Worm (Caenorhabditis elegans) whole organism, late embryonic: ENCODE measurements around the gene apc-2.

Source experiments
- C08G9.2 ChIP-seq: sonication (generic microtip); optimal IDR thresholded peaks from 2 replicates; lab custom pipeline; 2016; ENCODE audit warnings: mild to moderate bottlenecking, missing genetic modification characterization, moderate library complexity, missing compliant biosample characterization
- F13H6.1 ChIP-seq: sonication (generic microtip); optimal IDR thresholded peaks from 2 replicates; lab custom pipeline; 2016; ENCODE audit warnings: missing genetic modification characterization, missing compliant biosample characterization
- K02D7.2 ChIP-seq: sonication (generic microtip); optimal IDR thresholded peaks from 2 replicates; lab custom pipeline; 2017; ENCODE audit warnings: mild to moderate bottlenecking, missing genetic modification characterization, missing compliant biosample characterization
- Y22D7AL.16 ChIP-seq: sonication (generic microtip); optimal IDR thresholded peaks from 2 replicates; lab custom pipeline; 2016; ENCODE audit warnings: missing genetic modification characterization, missing compliant biosample characterization
- ahr-1 ChIP-seq: sonication (generic microtip); optimal IDR thresholded peaks from 2 replicates; lab custom pipeline; 2016; ENCODE audit warnings: missing genetic modification characterization, missing compliant biosample characterization
- ama-1 ChIP-seq: fragments of 150-350 bp; optimal IDR thresholded peaks from 2 replicates; lab custom pipeline; 2014
- ceh-18 ChIP-seq: sonication (generic microtip); optimal IDR thresholded peaks from 2 replicates; lab custom pipeline; 2016; ENCODE audit warnings: missing genetic modification characterization, missing compliant biosample characterization
- ceh-2 ChIP-seq: sonication (generic microtip); optimal IDR thresholded peaks from 2 replicates; lab custom pipeline; 2016; ENCODE audit warnings: missing genotype, missing genetic modification characterization, missing compliant biosample characterization
- ceh-22 ChIP-seq: sonication (generic microtip); optimal IDR thresholded peaks from 2 replicates; lab custom pipeline; 2017; ENCODE audit warnings: missing biosample characterization, missing genetic modification characterization
- ceh-24 ChIP-seq: sonication (generic microtip); optimal IDR thresholded peaks from 2 replicates; lab custom pipeline; 2016; ENCODE audit warnings: mild to moderate bottlenecking, missing genetic modification characterization, missing compliant biosample characterization
- ceh-30 ChIP-seq: fragments of 150-350 bp; optimal IDR thresholded peaks from 2 replicates; lab custom pipeline; 2014; ENCODE audit warnings: missing biosample characterization, missing genetic modification characterization
- ceh-31 ChIP-seq: sonication (generic microtip); optimal IDR thresholded peaks from 2 replicates; lab custom pipeline; 2016; ENCODE audit warnings: missing genetic modification characterization, missing compliant biosample characterization
- ceh-34 ChIP-seq: sonication (generic microtip); optimal IDR thresholded peaks from 2 replicates; lab custom pipeline; 2016; ENCODE audit warnings: mild to moderate bottlenecking, missing genetic modification characterization, missing compliant biosample characterization
- ceh-48 ChIP-seq: sonication (generic microtip); optimal IDR thresholded peaks from 2 replicates; lab custom pipeline; 2016; ENCODE audit warnings: missing genetic modification characterization, inconsistent platforms, missing compliant biosample characterization
- ceh-6 ChIP-seq: fragments of 200-800 bp; sonication (Bioruptor generic); optimal IDR thresholded peaks from 2 replicates; lab custom pipeline; 2018; ENCODE audit warnings: mild to moderate bottlenecking, missing genetic modification characterization, missing compliant biosample characterization
- che-1 ChIP-seq: sonication (generic microtip); optimal IDR thresholded peaks from 2 replicates; lab custom pipeline; 2016; ENCODE audit warnings: mild to moderate bottlenecking, missing genetic modification characterization, missing compliant biosample characterization
- dmd-4 ChIP-seq: sonication (generic microtip); optimal IDR thresholded peaks from 2 replicates; lab custom pipeline; 2016; ENCODE audit warnings: borderline replicate concordance, missing genetic modification characterization, missing compliant biosample characterization
- elt-2 ChIP-seq: sonication (generic microtip); optimal IDR thresholded peaks from 2 replicates; lab custom pipeline; 2016; ENCODE audit warnings: missing genetic modification reagents, missing genetic modification characterization, missing compliant biosample characterization
- elt-4 ChIP-seq: sonication (generic microtip); optimal IDR thresholded peaks from 2 replicates; lab custom pipeline; 2016; ENCODE audit warnings: missing genetic modification characterization, missing compliant biosample characterization
- ets-4 ChIP-seq: sonication (generic microtip); optimal IDR thresholded peaks from 2 replicates; lab custom pipeline; 2016; ENCODE audit warnings: missing genetic modification characterization, missing compliant biosample characterization
- eyg-1 ChIP-seq: sonication (generic microtip); optimal IDR thresholded peaks from 2 replicates; lab custom pipeline; 2016; ENCODE audit warnings: missing genotype, missing genetic modification characterization, missing compliant biosample characterization
- fax-1 ChIP-seq: sonication (generic microtip); optimal IDR thresholded peaks from 2 replicates; lab custom pipeline; 2016; ENCODE audit warnings: missing genotype, missing genetic modification characterization, missing compliant biosample characterization
- fkh-10 ChIP-seq: fragments of 150-350 bp; optimal IDR thresholded peaks from 2 replicates; lab custom pipeline; 2014; ENCODE audit warnings: missing biosample characterization, missing genetic modification reagents, missing genetic modification characterization
- fkh-6 ChIP-seq: sonication (generic microtip); optimal IDR thresholded peaks from 2 replicates; lab custom pipeline; 2016; ENCODE audit warnings: missing genetic modification characterization, missing compliant biosample characterization
- gmeb-2 ChIP-seq: sonication (generic microtip); optimal IDR thresholded peaks from 2 replicates; lab custom pipeline; 2016; ENCODE audit warnings: missing genetic modification characterization, inconsistent platforms, missing compliant biosample characterization
- hlh-30 ChIP-seq: sonication (generic microtip); optimal IDR thresholded peaks from 2 replicates; lab custom pipeline; 2017; ENCODE audit warnings: antibody characterized with exemption, missing genetic modification characterization, missing compliant biosample characterization; ENCODE audit not compliant: insufficient read depth
- hlh-6 ChIP-seq: sonication (generic microtip); optimal IDR thresholded peaks from 2 replicates; lab custom pipeline; 2016; ENCODE audit warnings: missing genotype, missing genetic modification characterization, missing compliant biosample characterization
- hlh-8 ChIP-seq: sonication (generic microtip); optimal IDR thresholded peaks from 2 replicates; lab custom pipeline; 2016; ENCODE audit warnings: missing genotype, missing genetic modification characterization, missing compliant biosample characterization
- lin-11 ChIP-seq: fragments of 200-800 bp; sonication (Bioruptor generic); optimal IDR thresholded peaks from 2 replicates; lab custom pipeline; 2018; ENCODE audit warnings: mild to moderate bottlenecking, missing genetic modification characterization, missing compliant biosample characterization
- madf-2 ChIP-seq: sonication (generic microtip); optimal IDR thresholded peaks from 2 replicates; lab custom pipeline; 2017; ENCODE audit warnings: missing genetic modification characterization, missing compliant biosample characterization
- mec-3 ChIP-seq: sonication (generic microtip); optimal IDR thresholded peaks from 2 replicates; lab custom pipeline; 2016; ENCODE audit warnings: borderline replicate concordance, missing genetic modification characterization, missing compliant biosample characterization
- nhr-11 ChIP-seq: fragments of 150-350 bp; optimal IDR thresholded peaks from 2 replicates; lab custom pipeline; 2014; ENCODE audit warnings: missing biosample characterization, missing genetic modification characterization
- nhr-232 ChIP-seq: sonication (generic microtip); optimal IDR thresholded peaks from 2 replicates; lab custom pipeline; 2016; ENCODE audit warnings: missing genetic modification characterization, missing compliant biosample characterization
- npax-4 ChIP-seq: sonication (generic microtip); optimal IDR thresholded peaks from 2 replicates; lab custom pipeline; 2016; ENCODE audit warnings: missing genetic modification characterization, missing compliant biosample characterization
- odd-2 ChIP-seq: sonication (generic microtip); optimal IDR thresholded peaks from 2 replicates; lab custom pipeline; 2017; ENCODE audit warnings: antibody characterized with exemption, mild to moderate bottlenecking, missing genetic modification characterization, missing compliant biosample characterization
- pag-3 ChIP-seq: sonication (generic microtip); optimal IDR thresholded peaks from 2 replicates; lab custom pipeline; 2016; ENCODE audit warnings: missing compliant biosample characterization, missing genetic modification characterization, borderline replicate concordance
- pat-9 ChIP-seq: fragments of 200-800 bp; sonication (Bioruptor generic); optimal IDR thresholded peaks from 2 replicates; lab custom pipeline; 2018; ENCODE audit warnings: mild to moderate bottlenecking, missing genetic modification characterization, moderate library complexity, missing compliant biosample characterization
- pax-1 ChIP-seq: fragments of 150-350 bp; optimal IDR thresholded peaks from 2 replicates; lab custom pipeline; 2014; ENCODE audit warnings: missing biosample characterization, missing genetic modification characterization
- pha-2 ChIP-seq: sonication (generic microtip); optimal IDR thresholded peaks from 2 replicates; lab custom pipeline; 2017; ENCODE audit warnings: mild to moderate bottlenecking, missing genetic modification characterization, missing compliant biosample characterization
- pha-4 ChIP-seq: fragments of 150-350 bp; optimal IDR thresholded peaks from 2 replicates; lab custom pipeline; 2018; ENCODE audit warnings: missing biosample characterization, missing genetic modification reagents, missing genetic modification characterization
- pqm-1 ChIP-seq: sonication (generic microtip); optimal IDR thresholded peaks from 2 replicates; lab custom pipeline; 2016; ENCODE audit warnings: missing genetic modification characterization, missing compliant biosample characterization
- ref-2 ChIP-seq: sonication (generic microtip); optimal IDR thresholded peaks from 2 replicates; lab custom pipeline; 2016; ENCODE audit warnings: missing genetic modification characterization, missing compliant biosample characterization
- rnt-1 ChIP-seq: sonication (generic microtip); optimal IDR thresholded peaks from 2 replicates; lab custom pipeline; 2016; ENCODE audit warnings: missing genetic modification characterization, missing compliant biosample characterization
- sox-2 ChIP-seq: fragments of 200-800 bp; sonication (Bioruptor generic); IDR thresholded peaks from 2 replicates; pipeline ENCODE4 v1.3.6; 2022; ENCODE audit warnings: missing genetic modification reagents, missing genetic modification characterization, missing compliant biosample characterization
- sox-4 ChIP-seq: sonication (generic microtip); optimal IDR thresholded peaks from 2 replicates; lab custom pipeline; 2017; ENCODE audit warnings: mild to moderate bottlenecking, missing genetic modification characterization, inconsistent platforms, missing compliant biosample characterization
- syd-9 ChIP-seq: sonication (generic microtip); optimal IDR thresholded peaks from 2 replicates; lab custom pipeline; 2016; ENCODE audit warnings: mild to moderate bottlenecking, missing genetic modification characterization, moderate library complexity, missing compliant biosample characterization
- tbx-2 ChIP-seq: sonication (generic microtip); optimal IDR thresholded peaks from 2 replicates; lab custom pipeline; 2016; ENCODE audit warnings: missing genetic modification characterization, missing compliant biosample characterization
- tbx-7 ChIP-seq: sonication (generic microtip); optimal IDR thresholded peaks from 2 replicates; lab custom pipeline; 2016; ENCODE audit warnings: missing genotype, missing genetic modification characterization, missing compliant biosample characterization
- ttx-3 ChIP-seq: sonication (generic microtip); optimal IDR thresholded peaks from 2 replicates; lab custom pipeline; 2016; ENCODE audit warnings: missing genetic modification reagents, missing genetic modification characterization, missing compliant biosample characterization
- unc-55 ChIP-seq: sonication (generic microtip); optimal IDR thresholded peaks from 2 replicates; lab custom pipeline; 2017; ENCODE audit warnings: missing biosample characterization, missing genetic modification reagents, missing genetic modification characterization
- unc-86 ChIP-seq: sonication (generic microtip); optimal IDR thresholded peaks from 2 replicates; lab custom pipeline; 2016; ENCODE audit warnings: missing genetic modification characterization, missing compliant biosample characterization
- ztf-16 ChIP-seq: sonication (generic microtip); optimal IDR thresholded peaks from 2 replicates; lab custom pipeline; 2017; ENCODE audit warnings: missing genetic modification characterization, missing compliant biosample characterization

The apc-2 gene

ce11 chrIII:8091408-8091807 is 11.0 kb downstream of the apc-2 start, which contains the start of gene idi-1:
Gene idi-1 (plus strand): TSS chrIII:8091708.
- TF ChIP-seq che-1 = no peak
- no peak for TF ChIP-seq tbx-2 (tag; lab: Kevin White, UChicago)
- TF ChIP-seq unc-55 (GFP tag; lab: Kevin White, UChicago) = no peak

ce11 chrIII:8093079-8093623 is 12.7 kb downstream of the apc-2 start, which contains the start of gene K06H7.2:
Gene K06H7.2 (plus strand): TSS chrIII:8093573.
- TF ChIP-seq ztf-16 (no peak), elt-2 (tag; lab: Kevin White, UChicago) (peak; percentile 22), pag-3 (tag; lab: Kevin White, UChicago) (no peak), sox-2 (GFP tag; lab: Robert Waterston, UW) (no peak), ceh-6 (GFP tag; lab: Kevin White, UChicago) (no peak), tbx-2 (tag; lab: Kevin White, UChicago) (peak; percentile 27), lin-11 (tag; lab: Kevin White, UChicago) (no peak), hlh-8 (no peak), tbx-7 (no peak), eyg-1 (tag; lab: Kevin White, UChicago) (no peak), fax-1 (tag; lab: Kevin White, UChicago) (no peak), K02D7.2 (tag; lab: Kevin White, UChicago) (no peak), Y22D7AL.16 (tag; lab: Kevin White, UChicago) (no peak), elt-4 (tag; lab: Kevin White, UChicago) (no peak), madf-2 (tag; lab: Kevin White, UChicago) (no peak), unc-86 (tag; lab: Kevin White, UChicago) (no peak), unc-55 (GFP tag; lab: Kevin White, UChicago) (peak; percentile 43), hlh-6 (tag; lab: Kevin White, UChicago) (no peak), che-1 (no peak), pqm-1 (tag; lab: Kevin White, UChicago) (no peak), C08G9.2 (tag; lab: Kevin White, UChicago) (no peak), nhr-11 (no peak), ceh-18 (tag; lab: Kevin White, UChicago) (peak; percentile 57), pat-9 (tag; lab: Kevin White, UChicago) (no peak), ref-2 (tag; lab: Kevin White, UChicago) (no peak), dmd-4 (tag; lab: Kevin White, UChicago) (no peak), nhr-232 (tag; lab: Kevin White, UChicago) (no peak), odd-2 (tag; lab: Kevin White, UChicago) (no peak), fkh-6 (no peak), pax-1 (tag; lab: Kevin White, UChicago) (no peak), mec-3 (tag; lab: Kevin White, UChicago) (no peak), hlh-30 (peak; percentile 93), ceh-24 (tag; lab: Kevin White, UChicago) (no peak), syd-9 (tag; lab: Kevin White, UChicago) (no peak), ceh-34 (tag; lab: Kevin White, UChicago) (no peak), ceh-22 (tag; lab: Kevin White, UChicago) (no peak), fkh-10 (GFP tag; lab: Kevin White, UChicago) (no peak), ama-1 (lab: Kevin White, UChicago) (no peak), npax-4 (no peak), ahr-1 (tag; lab: Kevin White, UChicago) (no peak), ceh-2 (tag; lab: Kevin White, UChicago) (no peak), pha-2 (tag; lab: Kevin White, UChicago) (peak; percentile 22), ceh-48 (tag; lab: Kevin White, UChicago) (no peak), F13H6.1 (tag; lab: Kevin White, UChicago) (no peak), sox-4 (tag; lab: Kevin White, UChicago) (no peak), ets-4 (tag; lab: Kevin White, UChicago) (no peak), ceh-31 (tag; lab: Kevin White, UChicago) (peak; percentile 48), ttx-3 (tag; lab: Kevin White, UChicago) (no peak), rnt-1 (tag; lab: Kevin White, UChicago) (no peak), ceh-30 (tag; lab: Kevin White, UChicago) (no peak), pha-4 (tag; lab: Kevin White, UChicago) (no peak), gmeb-2 (tag; lab: Kevin White, UChicago) (no peak)
